Worm (Caenorhabditis elegans): ENCODE measurements around the gene cpd-2.
A peak's percentile ranks its signal among the peaks of the same experiment; 100 is the strongest.

cpd-2 gene

DNA sequence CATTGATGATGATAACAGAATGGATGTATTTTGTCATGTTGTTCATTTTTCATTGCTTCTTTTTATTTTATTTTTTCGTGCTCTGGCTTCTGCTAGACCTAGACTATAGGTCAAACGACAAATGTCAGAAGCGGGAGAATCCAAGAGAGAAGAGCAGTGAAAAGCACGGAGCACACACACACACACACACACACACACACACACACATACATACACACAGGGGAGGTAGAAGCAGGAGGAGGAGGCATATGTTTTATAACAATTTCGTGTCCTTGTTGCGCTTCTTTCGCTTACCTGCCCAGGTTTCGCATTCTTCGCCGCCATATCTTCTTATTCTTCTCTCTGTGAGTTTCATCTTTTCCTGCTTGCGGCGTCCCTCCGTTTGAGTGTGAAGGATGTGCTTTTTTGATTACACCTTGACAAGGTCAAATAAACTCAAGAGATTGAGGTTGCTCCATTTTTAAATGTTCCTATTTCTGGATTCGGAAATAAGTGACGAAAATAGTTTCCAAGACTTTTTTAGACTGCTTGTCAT, 48.5 kb downstream of the cpd-2 start:
- TF ChIP-seq aptf-2 (GFP tag; conservative IDR thresholded peaks at IDR 0.05) (no peak), F10E7.11 (tag; optimal IDR thresholded peaks at IDR 0.05) (no peak), let-607 (tag; optimal IDR thresholded peaks at IDR 0.05) (no peak), F33H1.4 (GFP tag; IDR thresholded peaks at IDR 0.05) (no peak), nfya-2 (GFP tag; IDR thresholded peaks at IDR 0.05) (no peak), die-1 (tag; optimal IDR thresholded peaks at IDR 0.05) (no peak), snpc-1.3 (tag; optimal IDR thresholded peaks at IDR 0.05; ENCODE audit: insufficient read depth) (no peak), Y53G8AR.9 (GFP tag; conservative IDR thresholded peaks at IDR 0.05) (no peak), lsl-1 (GFP tag; optimal IDR thresholded peaks at IDR 0.05) (no peak)

DNA sequence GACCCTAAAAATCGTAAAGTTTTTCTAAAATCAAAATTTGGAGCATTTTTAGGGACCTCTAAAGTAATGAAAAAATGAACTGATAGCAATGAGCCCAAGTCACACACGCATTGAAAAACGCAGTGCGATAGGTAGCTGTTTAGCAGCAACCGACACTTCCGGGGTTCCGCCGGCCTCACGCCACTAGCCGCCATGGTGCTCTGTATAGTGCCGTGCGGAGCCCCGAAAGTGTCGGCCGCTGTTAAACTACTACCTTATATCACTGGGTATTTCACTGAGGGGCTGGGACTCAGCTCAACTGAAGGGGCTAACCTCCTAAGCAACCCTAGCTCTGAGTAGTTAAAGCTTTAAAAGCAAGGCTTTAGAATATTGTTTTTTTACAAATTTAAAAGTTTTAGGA, 49.6 kb downstream of the cpd-2 start:
- TF ChIP-seq snpc-4 (GFP tag; optimal IDR thresholded peaks at IDR 0.05), result no peak
- TF ChIP-seq snpc-4 (tag; optimal IDR thresholded peaks at IDR 0.05), result peak in 3 of 4 experiments; percentile 47 to 84 (median 65)
- TF ChIP-seq atf-7 (tag; optimal IDR thresholded peaks at IDR 0.05), result no peak
- TF ChIP-seq nhr-27 (tag; optimal IDR thresholded peaks at IDR 0.05), result no peak
- 0 out of 2 replicates have a peak, but pooled peaks have one; percentile 45 for TF ChIP-seq ztf-28 (GFP tag; IDR thresholded peaks at IDR 0.05)
- no peak for TF ChIP-seq chd-7 (tag; optimal IDR thresholded peaks at IDR 0.05)
- no peak for TF ChIP-seq ceh-40 (GFP tag; IDR thresholded peaks at IDR 0.05)
- TF ChIP-seq athp-1 (tag; optimal IDR thresholded peaks at IDR 0.05), result no peak
- 0 out of 2 replicates have a peak, but pooled peaks have one; percentile 30 for TF ChIP-seq zfh-2 (GFP tag; conservative IDR thresholded peaks at IDR 0.05)
- TF ChIP-seq repo-1 (tag; optimal IDR thresholded peaks at IDR 0.05), result no peak
- no peak for TF ChIP-seq dox-1 (GFP tag; IDR thresholded peaks at IDR 0.05)
- no peak for TF ChIP-seq him-1 (tag; optimal IDR thresholded peaks at IDR 0.05)

DNA sequence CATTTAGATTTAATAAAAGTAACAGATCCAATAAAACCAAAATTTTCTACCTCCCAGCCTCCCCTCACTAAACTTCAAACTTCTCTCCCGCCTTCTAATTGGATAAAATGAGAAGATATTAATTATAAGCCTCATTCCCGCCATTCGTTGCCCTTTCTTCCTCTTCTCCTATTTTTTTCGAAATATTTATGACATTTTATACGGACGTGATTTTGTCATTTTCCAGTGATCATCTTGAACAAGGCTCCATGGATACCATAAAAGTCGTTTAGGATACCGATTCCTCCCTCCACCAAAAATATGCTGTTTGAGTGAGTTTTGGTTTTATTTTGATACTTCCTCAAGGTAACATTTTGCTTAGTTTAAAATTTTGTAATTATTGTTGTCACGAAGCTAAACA, 53.7 kb downstream of the cpd-2 start, which contains the start of gene ZK1073.2:
TSS of gene ZK1073.2 (plus strand) at position 301 of the 400 bp plus-strand sequence.
- TF ChIP-seq ceh-40 (GFP tag; IDR thresholded peaks at IDR 0.05) (no peak), akir-1 (GFP tag; optimal IDR thresholded peaks at IDR 0.05) (no peak), bed-1 (GFP tag; IDR thresholded peaks at IDR 0.05) (no peak), ztf-26 (tag; optimal IDR thresholded peaks at IDR 0.05) (no peak), unc-62 (GFP tag; optimal IDR thresholded peaks at IDR 0.05) (no peak), T07F8.4 (tag; optimal IDR thresholded peaks at IDR 0.05) (no peak), ceh-27 (GFP tag; optimal IDR thresholded peaks at IDR 0.05) (no peak), ztf-18 (tag; optimal IDR thresholded peaks at IDR 0.05) (no peak), F10E7.11 (tag; optimal IDR thresholded peaks at IDR 0.05) (no peak), tbx-9 (tag; optimal IDR thresholded peaks at IDR 0.05; ENCODE audit: borderline replicate concordance) (no peak), B0336.3 (GFP tag; IDR thresholded peaks at IDR 0.05) (no peak), mxl-1 (tag; optimal IDR thresholded peaks at IDR 0.05) (no peak)
